Worm (Caenorhabditis elegans) whole organism, young adult: Measurements from ENCODE around the gene arf-5.

Experiments used
- D2030.7 ChIP-seq: fragments of 200-800 bp; sonication (Bioruptor generic); IDR thresholded peaks from 2 replicates; pipeline ENCODE4 v1.3.6; 2022; ENCODE audit warnings: missing genetic modification reagents, missing genetic modification characterization, missing compliant biosample characterization
- F33H1.4 ChIP-seq: fragments of 200-800 bp; sonication (Bioruptor generic); IDR thresholded peaks from 2 replicates; pipeline ENCODE4 v1.3.6; 2022; ENCODE audit warnings: missing genetic modification reagents, missing genetic modification characterization, missing compliant biosample characterization
- K12H6.12 ChIP-seq: fragments of 200-800 bp; sonication (Bioruptor generic); optimal IDR thresholded peaks from 2 replicates; lab custom pipeline; 2018; ENCODE audit warnings: mild to moderate bottlenecking, missing genetic modification characterization, missing compliant biosample characterization
- ama-1 ChIP-seq, 3 experiments: fragments of 150-350 bp in 1 of 3; sonication (generic microtip) in 2 of 3; optimal IDR thresholded peaks; 2 replicates each; lab custom pipeline; 2014 to 2018; ENCODE audit warnings: missing biosample characterization in 2 of 3, missing genetic modification characterization in 2 of 3, missing genetic modification reagents in 2 of 3
- athp-1 ChIP-seq: sonication (generic microtip); optimal IDR thresholded peaks from 2 replicates; lab custom pipeline; 2017; ENCODE audit warnings: mild to moderate bottlenecking, missing genetic modification characterization, missing compliant biosample characterization
- dpl-1 ChIP-seq: fragments of 150-350 bp; optimal IDR thresholded peaks from 2 replicates; lab custom pipeline; 2014; ENCODE audit warnings: missing biosample characterization, missing genetic modification reagents, missing genetic modification characterization
- him-1 ChIP-seq: sonication (generic microtip); optimal IDR thresholded peaks from 2 replicates; lab custom pipeline; 2016; ENCODE audit warnings: missing genotype, missing genetic modification reagents, missing genetic modification characterization, missing compliant biosample characterization
- pha-4 ChIP-seq: fragments of 150-350 bp; sonication (generic microtip); optimal IDR thresholded peaks from 2 replicates; lab custom pipeline; 2014; ENCODE audit warnings: missing biosample characterization, missing genetic modification reagents, missing genetic modification characterization
- sea-2 ChIP-seq: fragments of 200-800 bp; sonication (Bioruptor generic); IDR thresholded peaks from 2 replicates; pipeline ENCODE4 v1.3.6; 2022; ENCODE audit warnings: missing genetic modification characterization, missing compliant biosample characterization
- somi-1 ChIP-seq: fragments of 200-800 bp; sonication (Bioruptor generic); optimal IDR thresholded peaks from 2 replicates; lab custom pipeline; 2018; ENCODE audit warnings: mild to moderate bottlenecking, missing genetic modification characterization, missing compliant biosample characterization
- unc-62 ChIP-seq: fragments of 150-350 bp; optimal IDR thresholded peaks from 2 replicates; lab custom pipeline; 2014; ENCODE audit warnings: missing biosample characterization, missing genetic modification reagents, missing genetic modification characterization

- no peak for TF ChIP-seq him-1 (tag; lab: Kevin White, UChicago)
- TF ChIP-seq K12H6.12 (tag; lab: Kevin White, UChicago) = no peak
- TF ChIP-seq somi-1 (GFP tag; lab: Kevin White, UChicago) = no peak
- TF ChIP-seq pha-4 (tag; lab: Kevin White, UChicago) = no peak
- no peak for TF ChIP-seq unc-62 (GFP tag; lab: Kevin White, UChicago)
- no peak for TF ChIP-seq D2030.7 (GFP tag; lab: Robert Waterston, UW)
- no peak for TF ChIP-seq dpl-1 (GFP tag; lab: Kevin White, UChicago)
- no peak for TF ChIP-seq ama-1 (optimal IDR thresholded peaks at IDR 0.05; lab: Kevin White, UChicago)
- TF ChIP-seq ama-1 (GFP tag; optimal IDR thresholded peaks at IDR 0.05; lab: Kevin White, UChicago) = peak in 1 of 2 experiments; percentile 23
- peak; percentile 93 for TF ChIP-seq F33H1.4 (GFP tag; lab: Robert Waterston, UW)
- TF ChIP-seq sea-2 (GFP tag; lab: Robert Waterston, UW) = no peak
- TF ChIP-seq athp-1 (tag; lab: Kevin White, UChicago) = no peak
Measured at ce11 chrIV:8010521-8010920, 28.2 kb downstream of the arf-5 start.
